Worm (Caenorhabditis elegans): Measurements from ENCODE around the gene K01B6.3.
A peak's percentile ranks its signal among the peaks of the same experiment; 100 is the strongest.

The K01B6.3 gene

ce11 chrIII:9300670-9301069, 651 bp downstream of the K01B6.3 start:
- TF ChIP-seq mec-3 (tag; optimal IDR thresholded peaks at IDR 0.05; ENCODE audit: borderline replicate concordance) (no peak), unc-42 (tag; optimal IDR thresholded peaks at IDR 0.05) (no peak), hlh-13 (GFP tag; optimal IDR thresholded peaks at IDR 0.05) (no peak), sox-4 (tag; optimal IDR thresholded peaks at IDR 0.05) (no peak), sox-2 (GFP tag; IDR thresholded peaks at IDR 0.05) (no peak), che-1 (tag; optimal IDR thresholded peaks at IDR 0.05) (no peak), ztf-16 (tag; optimal IDR thresholded peaks at IDR 0.05) (no peak), ceh-19 (GFP tag; optimal IDR thresholded peaks at IDR 0.05) (no peak), Y22D7AL.16 (tag; optimal IDR thresholded peaks at IDR 0.05) (no peak), lim-6 (tag; optimal IDR thresholded peaks at IDR 0.05) (no peak), nhr-11 (tag; optimal IDR thresholded peaks at IDR 0.05) (no peak), ceh-2 (tag; optimal IDR thresholded peaks at IDR 0.05) (no peak), pros-1 (tag; optimal IDR thresholded peaks at IDR 0.05) (no peak), dmd-4 (tag; optimal IDR thresholded peaks at IDR 0.05; ENCODE audit: borderline replicate concordance) (no peak), ama-1 (optimal IDR thresholded peaks at IDR 0.05) (no peak), elt-2 (tag; optimal IDR thresholded peaks at IDR 0.05) (no peak), ahr-1 (tag; optimal IDR thresholded peaks at IDR 0.05) (no peak), ceh-34 (tag; optimal IDR thresholded peaks at IDR 0.05) (no peak), nhr-232 (tag; optimal IDR thresholded peaks at IDR 0.05) (no peak), pqm-1 (tag; optimal IDR thresholded peaks at IDR 0.05) (no peak)

DNA sequence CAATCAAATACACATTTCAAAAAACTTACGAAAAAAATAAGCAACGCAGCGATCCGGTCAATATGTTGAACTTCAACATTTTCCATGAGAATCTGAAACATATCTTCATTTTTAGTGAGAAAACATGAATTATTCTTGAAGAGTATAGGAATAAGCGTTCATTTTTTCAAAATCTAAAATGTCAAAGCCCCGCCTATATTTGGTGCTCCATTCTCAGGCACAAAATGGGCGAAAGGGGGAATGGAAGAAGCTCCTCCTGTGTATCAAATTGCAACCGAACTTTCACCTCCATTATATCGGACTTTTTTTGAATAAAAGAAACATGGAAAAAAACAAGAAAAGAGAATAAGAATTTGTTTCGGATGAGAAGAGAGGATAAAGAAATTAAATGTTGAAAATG, 6.6 kb downstream of the K01B6.3 start, which contains the start of gene srx-45:
TSS of gene srx-45 (minus strand) at position 101 of the 400 bp plus-strand sequence.
- TF ChIP-seq ceh-45 (GFP tag; IDR thresholded peaks at IDR 0.05): no peak
- TF ChIP-seq unc-3 (GFP tag; conservative IDR thresholded peaks at IDR 0.05): no peak
- no peak for TF ChIP-seq unc-3 (tag; optimal IDR thresholded peaks at IDR 0.05)
- TF ChIP-seq sox-4 (tag; optimal IDR thresholded peaks at IDR 0.05): no peak
- no peak for TF ChIP-seq unc-42 (tag; optimal IDR thresholded peaks at IDR 0.05)
- TF ChIP-seq Y22D7AL.16 (tag; optimal IDR thresholded peaks at IDR 0.05): no peak
- no peak for TF ChIP-seq nfya-1 (tag; optimal IDR thresholded peaks at IDR 0.05)
- no peak for TF ChIP-seq tbx-7 (tag; optimal IDR thresholded peaks at IDR 0.05)
- no peak for TF ChIP-seq hlh-30 (tag; optimal IDR thresholded peaks at IDR 0.05; ENCODE audit: insufficient read depth)
- no peak for TF ChIP-seq ets-4 (tag; optimal IDR thresholded peaks at IDR 0.05)
- TF ChIP-seq zip-5 (tag; optimal IDR thresholded peaks at IDR 0.05): no peak
- TF ChIP-seq ttx-3 (tag; optimal IDR thresholded peaks at IDR 0.05): no peak
- no peak for TF ChIP-seq pat-9 (tag; optimal IDR thresholded peaks at IDR 0.05)
- no peak for TF ChIP-seq fkh-10 (GFP tag; optimal IDR thresholded peaks at IDR 0.05)
- TF ChIP-seq gmeb-2 (tag; optimal IDR thresholded peaks at IDR 0.05): no peak
- TF ChIP-seq unc-86 (tag; optimal IDR thresholded peaks at IDR 0.05): no peak
- TF ChIP-seq mec-3 (tag; optimal IDR thresholded peaks at IDR 0.05; ENCODE audit: borderline replicate concordance): no peak

ce11 chrIII:9309840-9310239, 9.8 kb downstream of the K01B6.3 start:
- TF ChIP-seq ceh-14 (tag; optimal IDR thresholded peaks at IDR 0.05) (peak; percentile 29), madf-2 (tag; optimal IDR thresholded peaks at IDR 0.05) (no peak), nhr-232 (tag; optimal IDR thresholded peaks at IDR 0.05) (no peak), ceh-2 (tag; optimal IDR thresholded peaks at IDR 0.05) (no peak)

DNA sequence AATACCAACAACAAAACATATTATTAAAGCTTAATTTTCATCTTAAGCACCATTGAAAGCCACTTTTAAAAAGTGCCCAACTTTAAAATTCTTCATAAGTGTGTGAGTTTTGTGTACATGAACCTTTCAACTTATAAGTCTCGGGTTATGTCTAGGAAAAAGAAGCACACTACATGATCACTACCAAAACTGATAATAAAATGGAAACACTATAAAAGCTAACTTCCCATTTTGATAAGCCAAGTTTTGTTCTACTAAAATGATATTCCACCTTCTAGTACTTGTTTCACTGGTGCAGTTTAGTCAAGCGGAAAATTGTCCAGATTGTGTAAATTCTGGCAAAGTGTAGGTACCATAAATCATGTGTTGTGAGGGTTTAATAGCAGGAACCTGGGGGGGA, 14.5 kb downstream of the K01B6.3 start, which contains the start of gene C40H1.8:
TSS of gene C40H1.8 (plus strand) at position 242 of the 400 bp plus-strand sequence.
- TF ChIP-seq ceh-34 (tag; optimal IDR thresholded peaks at IDR 0.05) (no peak), K02D7.2 (tag; optimal IDR thresholded peaks at IDR 0.05) (no peak), lin-11 (tag; optimal IDR thresholded peaks at IDR 0.05) (no peak), che-1 (tag; optimal IDR thresholded peaks at IDR 0.05) (no peak), unc-3 (GFP tag; conservative IDR thresholded peaks at IDR 0.05) (no peak), unc-3 (tag; optimal IDR thresholded peaks at IDR 0.05) (no peak), odd-2 (tag; optimal IDR thresholded peaks at IDR 0.05) (no peak), unc-86 (tag; optimal IDR thresholded peaks at IDR 0.05) (no peak), tbx-2 (tag; optimal IDR thresholded peaks at IDR 0.05) (no peak)
